Fruit fly (Drosophila melanogaster): ENCODE results near the gene CG9915.

The CG9915 gene

dm6 chrX:16275854-16276338 is 37.0 kb downstream of the CG9915 start, which contains the start of the genes kat80 and Prosalpha4:
kat80 (minus strand) TSS chrX:16276180.
Prosalpha4 (plus strand) TSS chrX:16276270.
- TF ChIP-seq usp (GFP tag; optimal IDR thresholded peaks at IDR 0.05), result no peak
- TF ChIP-seq jim (GFP tag; optimal IDR thresholded peaks at IDR 0.05), result no peak
- no peak for TF ChIP-seq Hr78 (GFP tag; optimal IDR thresholded peaks at IDR 0.05)
- TF ChIP-seq OdsH (GFP tag; optimal IDR thresholded peaks at IDR 0.05), result no peak
- TF ChIP-seq Vsx2 (GFP tag; optimal IDR thresholded peaks at IDR 0.05; ENCODE audit: partially characterized antibody), result no peak
- no peak for TF ChIP-seq Hr83 (GFP tag; optimal IDR thresholded peaks at IDR 0.05; ENCODE audit: poor library complexity, severe bottlenecking)
- TF ChIP-seq dmrt93B (GFP tag; optimal IDR thresholded peaks at IDR 0.05), result no peak
- peak; percentile 10 for TF ChIP-seq sv (GFP tag; optimal IDR thresholded peaks at IDR 0.05)
- no peak for TF ChIP-seq brk (GFP tag; optimal IDR thresholded peaks at IDR 0.05)
- TF ChIP-seq Mio (GFP tag; optimal IDR thresholded peaks at IDR 0.05), result no peak
- TF ChIP-seq Rel (GFP tag; optimal IDR thresholded peaks at IDR 0.05), result no peak
- TF ChIP-seq Rel (tag; optimal IDR thresholded peaks at IDR 0.05), result no peak
- TF ChIP-seq tai (GFP tag; optimal IDR thresholded peaks at IDR 0.05), result no peak
- peak; percentile 21 for TF ChIP-seq psq (GFP tag; optimal IDR thresholded peaks at IDR 0.05)
- no peak for TF ChIP-seq N (GFP tag; optimal IDR thresholded peaks at IDR 0.05)
- peak; percentile 1 for TF ChIP-seq Myc (optimal IDR thresholded peaks at IDR 0.05)
- TF ChIP-seq ey (GFP tag; optimal IDR thresholded peaks at IDR 0.05), result no peak
- no peak for TF ChIP-seq CrebA (GFP tag; optimal IDR thresholded peaks at IDR 0.05; ENCODE audit: borderline replicate concordance)
- TF ChIP-seq fru (GFP tag; optimal IDR thresholded peaks at IDR 0.05), result peak; percentile 29
- no peak for TF ChIP-seq Jra (GFP tag; optimal IDR thresholded peaks at IDR 0.05)
- TF ChIP-seq rgr (GFP tag; optimal IDR thresholded peaks at IDR 0.05), result no peak
- peak in 1 of 2 experiments; percentile 75 for TF ChIP-seq foxo (GFP tag; optimal IDR thresholded peaks at IDR 0.05)
- no peak for TF ChIP-seq Dif (GFP tag; optimal IDR thresholded peaks at IDR 0.05; ENCODE audit: partially characterized antibody)
- no peak for TF ChIP-seq sage (GFP tag; optimal IDR thresholded peaks at IDR 0.05)
- peak; percentile 1 for TF ChIP-seq Hnf4 (GFP tag; optimal IDR thresholded peaks at IDR 0.05)
- TF ChIP-seq dsf (GFP tag; optimal IDR thresholded peaks at IDR 0.05; ENCODE audit: borderline replicate concordance), result no peak
- no peak for TF ChIP-seq Dfd (GFP tag; optimal IDR thresholded peaks at IDR 0.05)
- TF ChIP-seq CG9705 (GFP tag; optimal IDR thresholded peaks at IDR 0.05), result no peak
- TF ChIP-seq GATAd (GFP tag; optimal IDR thresholded peaks at IDR 0.05), result no peak
- no peak for TF ChIP-seq lola (GFP tag; optimal IDR thresholded peaks at IDR 0.05)
- no peak for TF ChIP-seq dl (GFP tag; optimal IDR thresholded peaks at IDR 0.05; ENCODE audit: insufficient read depth in 1 of 2, partially characterized antibody in 2 of 2)
- TF ChIP-seq HLH106 (tag; optimal IDR thresholded peaks at IDR 0.05), result peak; percentile 57
- TF ChIP-seq CG32264 (GFP tag; optimal IDR thresholded peaks at IDR 0.05), result no peak
- TF ChIP-seq pan (optimal IDR thresholded peaks at IDR 0.05), result no peak
- TF ChIP-seq woc (GFP tag; optimal IDR thresholded peaks at IDR 0.05), result peak; percentile 23
- TF ChIP-seq br (GFP tag; optimal IDR thresholded peaks at IDR 0.05), result no peak
- no peak for TF ChIP-seq h (GFP tag; optimal IDR thresholded peaks at IDR 0.05)
- TF ChIP-seq Sp1 (GFP tag; optimal IDR thresholded peaks at IDR 0.05), result peak; percentile 36
- TF ChIP-seq Abd-B (GFP tag; optimal IDR thresholded peaks at IDR 0.05), result no peak

- TF ChIP-seq rgr (GFP tag; optimal IDR thresholded peaks at IDR 0.05) (no peak), CG32264 (GFP tag; optimal IDR thresholded peaks at IDR 0.05) (no peak), jim (GFP tag; optimal IDR thresholded peaks at IDR 0.05) (no peak), woc (GFP tag; optimal IDR thresholded peaks at IDR 0.05) (no peak)
Observed at dm6 chrX:16275168-16275853, 37.6 kb downstream of the CG9915 start.

DNA sequence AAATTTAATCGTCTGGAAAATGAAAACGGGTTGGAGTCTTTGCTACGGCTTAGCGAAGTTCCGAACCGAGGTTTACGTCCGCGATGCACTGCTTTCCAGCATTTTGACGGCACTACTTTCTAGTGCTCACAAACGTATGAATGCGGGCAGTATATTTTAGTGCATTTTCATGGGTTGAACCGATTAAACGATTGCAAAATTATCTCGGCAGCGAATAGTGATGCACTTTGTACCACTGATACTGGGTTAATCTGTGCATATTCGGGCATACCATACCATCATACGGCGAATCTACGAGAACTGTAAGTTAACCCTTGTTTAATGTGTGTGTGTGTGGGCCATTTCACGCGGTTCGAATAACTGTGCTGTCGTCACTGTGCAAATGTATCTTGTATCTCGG is 42.1 kb downstream of the CG9915 start, which contains the start of gene Mfe2:
Gene Mfe2 (plus strand): TSS at position 157 of the 400 bp plus-strand sequence.
- TF ChIP-seq ey (GFP tag; optimal IDR thresholded peaks at IDR 0.05) (peak; percentile 23), Rel (GFP tag; optimal IDR thresholded peaks at IDR 0.05) (no peak), Rel (tag; optimal IDR thresholded peaks at IDR 0.05) (peak; percentile 56), Hr83 (GFP tag; optimal IDR thresholded peaks at IDR 0.05; ENCODE audit: poor library complexity, severe bottlenecking) (peak; percentile 66), br (GFP tag; optimal IDR thresholded peaks at IDR 0.05) (peak; percentile 40), tai (GFP tag; optimal IDR thresholded peaks at IDR 0.05) (no peak), Sp1 (GFP tag; optimal IDR thresholded peaks at IDR 0.05) (peak; percentile 43), h (GFP tag; optimal IDR thresholded peaks at IDR 0.05) (peak; percentile 64), Vsx2 (GFP tag; optimal IDR thresholded peaks at IDR 0.05; ENCODE audit: partially characterized antibody) (no peak), fru (GFP tag; optimal IDR thresholded peaks at IDR 0.05) (peak; percentile 39), foxo (GFP tag; optimal IDR thresholded peaks at IDR 0.05) (peak in 1 of 2 experiments; percentile 67), Hr78 (GFP tag; optimal IDR thresholded peaks at IDR 0.05) (no peak), Jra (GFP tag; optimal IDR thresholded peaks at IDR 0.05) (peak; percentile 31), sage (GFP tag; optimal IDR thresholded peaks at IDR 0.05) (no peak), sv (GFP tag; optimal IDR thresholded peaks at IDR 0.05) (peak; percentile 19), Myc (optimal IDR thresholded peaks at IDR 0.05) (peak; percentile 44), Dif (GFP tag; optimal IDR thresholded peaks at IDR 0.05; ENCODE audit: partially characterized antibody) (no peak), Hnf4 (GFP tag; optimal IDR thresholded peaks at IDR 0.05) (peak; percentile 88), rgr (GFP tag; optimal IDR thresholded peaks at IDR 0.05) (peak; percentile 66), OdsH (GFP tag; optimal IDR thresholded peaks at IDR 0.05) (peak; percentile 30), HLH106 (tag; optimal IDR thresholded peaks at IDR 0.05) (peak; percentile 43), CG9705 (GFP tag; optimal IDR thresholded peaks at IDR 0.05) (peak; percentile 37), psq (GFP tag; optimal IDR thresholded peaks at IDR 0.05) (peak; percentile 35)
